Fruit fly (Drosophila melanogaster) whole organism: ENCODE data around the gene CG17477.

Experiments
- CG8478 ChIP-seq: fragments of >200 bp; optimal IDR thresholded peaks from 2 replicates; lab custom pipeline; 2018; ENCODE audit warnings: inconsistent platforms
- Dll ChIP-seq: fragments of >200 bp; optimal IDR thresholded peaks from 2 replicates; lab custom pipeline; 2017
- EcR ChIP-seq, 2 experiments: fragments of >200 bp; optimal IDR thresholded peaks; 2 replicates each; lab custom pipeline; 2017; ENCODE audit warnings: missing biosample characterization in 2 of 2, missing genetic modification characterization in 2 of 2, missing genetic modification reagents in 2 of 2
- pan ChIP-seq: fragments of >200 bp; optimal IDR thresholded peaks from 2 replicates; lab custom pipeline; 2017
- psq ChIP-seq: fragments of >200 bp; optimal IDR thresholded peaks from 2 replicates; lab custom pipeline; 2017
- usp ChIP-seq: fragments of >200 bp; optimal IDR thresholded peaks from 2 replicates; lab custom pipeline; 2017; ENCODE audit warnings: missing biosample characterization, missing genetic modification characterization, mixed read lengths

CG17477 gene

DNA sequence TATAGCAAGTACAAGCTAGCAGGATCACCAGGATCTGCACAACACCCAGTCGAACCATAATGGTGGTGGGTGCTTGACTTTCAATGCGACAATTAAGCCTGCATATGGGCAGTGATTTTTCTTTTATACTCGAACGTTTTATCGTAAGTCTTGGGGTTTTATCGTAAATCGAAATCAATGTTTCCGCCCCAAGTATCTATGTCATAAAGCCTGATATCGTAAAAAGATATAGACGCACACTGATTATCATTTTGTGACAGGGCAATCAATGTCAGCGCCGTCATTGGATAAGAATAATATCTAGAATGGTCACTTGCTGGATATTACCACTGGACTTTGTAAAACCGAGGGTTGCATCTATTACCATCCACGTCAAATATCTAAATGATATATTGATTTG lies 3.6 kb upstream of the CG17477 start, which contains the start of gene CG17475:
CG17475 (minus strand) TSS at position 101 of the 400 bp plus-strand sequence.
- TF ChIP-seq pan (lab: Kevin White, UChicago) (no peak), CG8478 (no peak), usp (GFP tag; lab: Kevin White, UChicago) (no peak), Dll (no peak), psq (lab: Kevin White, UChicago) (no peak), EcR (GFP tag; optimal IDR thresholded peaks at IDR 0.05; lab: Kevin White, UChicago) (no peak)

DNA sequence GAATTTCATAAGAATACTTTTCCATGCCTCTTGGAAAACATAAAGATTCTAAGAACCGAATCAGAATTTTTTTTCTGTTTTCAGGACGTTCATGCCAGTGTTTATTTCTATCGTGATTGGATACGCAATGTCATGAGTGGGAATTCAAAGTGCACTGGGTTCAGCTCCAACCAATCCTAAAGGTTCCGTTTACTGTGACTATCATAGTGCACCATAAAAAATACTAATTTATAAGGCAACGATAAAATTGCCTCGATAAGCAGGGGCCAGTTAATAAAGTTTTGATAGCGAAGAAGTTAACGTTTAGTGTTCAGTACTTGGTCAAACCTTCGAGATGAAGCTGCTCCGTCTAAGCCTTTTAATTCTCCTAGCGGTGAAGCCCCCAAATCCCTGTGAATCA lies 1.2 kb upstream of the CG17477 start, which contains the start of gene CG31265:
CG31265 (plus strand) TSS at position 301 of the 400 bp plus-strand sequence.
- TF ChIP-seq pan (lab: Kevin White, UChicago): no peak
- no peak for TF ChIP-seq EcR (GFP tag; optimal IDR thresholded peaks at IDR 0.05; lab: Kevin White, UChicago)
- no peak for TF ChIP-seq psq (lab: Kevin White, UChicago)
- no peak for TF ChIP-seq usp (GFP tag; lab: Kevin White, UChicago)

DNA sequence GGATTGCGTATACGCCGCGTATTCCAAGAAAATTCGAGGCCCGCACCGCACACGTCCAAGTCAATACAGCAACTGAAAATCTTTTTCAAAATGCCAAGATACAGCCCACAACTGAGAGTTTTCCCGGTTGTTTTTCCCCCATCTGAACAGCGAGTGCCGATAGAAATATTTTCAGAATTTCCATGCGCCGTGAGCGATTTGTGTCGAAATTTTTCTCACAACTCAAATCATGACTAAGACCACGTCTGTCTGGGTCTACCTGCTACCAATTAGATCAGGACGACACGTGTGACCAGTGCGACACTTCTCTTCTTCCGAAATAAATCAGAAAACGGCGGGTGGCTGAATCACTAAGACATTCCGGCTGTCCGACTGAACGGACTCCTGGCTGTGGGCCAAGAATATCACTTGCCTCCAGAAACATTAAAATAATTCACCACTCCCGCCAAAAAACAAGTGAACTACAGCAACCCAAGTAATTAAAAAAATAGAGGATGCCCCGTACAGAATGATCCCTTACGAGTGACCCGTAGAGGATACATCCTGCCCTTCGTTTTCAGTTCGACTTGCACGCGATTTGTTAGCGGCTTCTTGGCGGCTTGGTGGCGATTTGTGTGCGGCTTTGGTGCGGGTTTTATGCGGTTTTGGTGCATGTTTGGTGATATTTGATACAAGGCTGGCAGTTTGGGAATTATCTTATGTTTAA lies 1.2 kb downstream of the CG17477 start, which contains the start of gene cher:
cher (minus strand) TSS at position 51 of the 706 bp plus-strand sequence.
- TF ChIP-seq pan (lab: Kevin White, UChicago) (no peak), psq (lab: Kevin White, UChicago) (no peak), Dll (no peak), EcR (GFP tag; optimal IDR thresholded peaks at IDR 0.05; lab: Kevin White, UChicago) (no peak), CG8478 (no peak), usp (GFP tag; lab: Kevin White, UChicago) (no peak)

dm6 chr3R:17124177-17124576 lies 2.6 kb downstream of the CG17477 start, which contains the start of gene CG45079:
CG45079 (plus strand) TSS chr3R:17124477.
- TF ChIP-seq pan (lab: Kevin White, UChicago) (no peak), usp (GFP tag; lab: Kevin White, UChicago) (no peak), Dll (no peak), psq (lab: Kevin White, UChicago) (no peak), EcR (GFP tag; optimal IDR thresholded peaks at IDR 0.05; lab: Kevin White, UChicago) (no peak), CG8478 (no peak)

DNA sequence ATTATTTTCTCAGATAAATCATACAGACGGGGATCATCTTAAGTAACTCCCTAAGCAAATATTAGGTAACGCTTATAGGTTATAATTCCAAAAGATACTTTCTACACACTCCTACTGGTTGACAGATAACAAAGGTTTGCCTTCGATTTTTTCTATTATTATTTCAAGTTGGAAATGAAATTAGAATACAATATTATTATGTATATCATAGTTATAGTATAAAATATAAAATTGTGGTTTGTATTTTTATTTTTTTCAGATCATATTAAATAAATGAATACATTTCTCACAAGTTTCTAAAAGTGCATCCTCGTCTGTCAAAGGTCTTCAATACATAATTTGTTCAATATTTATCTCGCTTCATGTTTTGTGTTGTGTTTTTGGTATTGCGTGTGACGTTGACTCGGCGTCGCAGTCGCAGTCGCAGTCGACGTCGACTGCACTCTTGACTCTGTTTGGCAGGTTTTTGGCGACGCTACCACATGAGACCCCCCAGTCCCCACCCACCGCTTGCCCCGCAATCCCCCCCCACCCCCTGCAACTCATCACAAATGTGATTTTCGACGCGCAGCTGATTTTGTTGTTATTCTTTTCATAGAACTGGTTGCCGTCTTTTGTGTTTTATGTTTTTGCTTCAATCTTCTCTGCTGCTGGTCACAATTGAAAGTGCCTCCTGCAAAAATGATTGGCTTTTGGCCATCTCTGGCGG lies 3.8 kb downstream of the CG17477 start:
- TF ChIP-seq pan (lab: Kevin White, UChicago): no peak
- TF ChIP-seq EcR (GFP tag; optimal IDR thresholded peaks at IDR 0.05; lab: Kevin White, UChicago): no peak
- no peak for TF ChIP-seq usp (GFP tag; lab: Kevin White, UChicago)
- no peak for TF ChIP-seq psq (lab: Kevin White, UChicago)
- TF ChIP-seq CG8478: no peak
- TF ChIP-seq Dll: no peak

DNA sequence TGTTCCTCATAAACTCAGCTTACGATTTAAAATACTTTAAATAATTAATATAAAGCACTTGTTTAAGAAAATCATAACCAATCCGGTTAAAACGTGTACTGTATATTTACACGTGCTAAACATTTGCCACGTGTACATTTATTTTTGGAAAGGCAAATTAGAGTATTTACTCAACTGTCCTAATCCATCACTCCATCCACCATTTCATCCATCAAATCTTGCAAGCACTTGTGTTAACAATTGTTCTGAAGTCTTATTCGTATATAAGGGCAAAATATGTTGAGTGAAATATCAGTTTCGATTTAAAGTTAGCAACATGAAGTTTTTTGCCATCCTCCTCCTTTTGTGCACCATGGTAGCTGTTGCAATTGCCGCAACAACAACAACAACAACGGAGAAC lies 5.5 kb downstream of the CG17477 start, which contains the start of gene CG42779:
CG42779 (plus strand) TSS at position 301 of the 400 bp plus-strand sequence.
- TF ChIP-seq CG8478: no peak

DNA sequence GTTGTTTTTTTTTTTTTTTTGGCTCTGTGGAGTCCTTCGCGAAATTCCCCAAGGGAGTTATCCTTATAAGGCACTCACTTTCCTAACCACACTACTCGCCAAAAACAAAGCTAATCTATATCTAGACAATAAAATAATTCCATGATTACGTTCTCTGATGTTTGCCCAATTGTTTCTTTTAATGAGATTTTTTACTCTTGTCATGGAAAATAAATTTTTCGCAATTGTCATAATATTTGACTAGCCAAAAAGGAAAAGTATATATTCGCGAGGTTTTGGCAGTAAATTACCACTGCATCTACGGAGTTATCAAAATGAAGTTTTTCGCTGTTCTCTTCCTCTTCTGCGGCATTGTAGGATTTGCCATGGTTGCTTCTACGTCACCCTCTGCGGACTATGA lies 6.6 kb downstream of the CG17477 start, which contains the start of gene CG34278:
CG34278 (plus strand) TSS at position 301 of the 400 bp plus-strand sequence.
- TF ChIP-seq Dll: no peak

DNA sequence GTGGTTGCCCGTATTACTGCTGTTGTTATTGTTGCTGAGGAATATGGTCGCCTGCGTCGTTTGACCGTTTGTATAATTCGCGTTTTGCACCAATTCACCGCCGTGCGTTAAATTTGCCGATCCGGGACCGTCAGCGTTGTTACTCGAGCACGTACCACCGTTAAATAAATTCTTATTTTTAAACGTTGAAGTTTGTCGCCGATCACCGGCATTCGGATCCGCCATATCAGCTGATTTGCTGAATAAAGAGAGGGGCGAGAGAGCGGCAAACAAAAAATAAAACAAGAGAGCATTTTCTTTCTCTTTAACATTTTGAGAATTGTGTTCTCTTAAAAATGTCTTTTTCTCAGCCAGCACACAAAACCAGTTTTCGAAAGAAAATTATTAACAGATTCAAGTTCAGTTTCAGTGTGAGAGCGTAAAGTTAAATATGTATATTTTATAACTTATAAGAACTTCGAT lies 7.8 kb downstream of the CG17477 start:
- no peak for TF ChIP-seq pan (lab: Kevin White, UChicago)
- no peak for TF ChIP-seq CG8478
- no peak for TF ChIP-seq usp (GFP tag; lab: Kevin White, UChicago)
- TF ChIP-seq psq (lab: Kevin White, UChicago): no peak
- no peak for TF ChIP-seq EcR (GFP tag; optimal IDR thresholded peaks at IDR 0.05; lab: Kevin White, UChicago)

- TF ChIP-seq CG8478: no peak
- TF ChIP-seq EcR (GFP tag; optimal IDR thresholded peaks at IDR 0.05; lab: Kevin White, UChicago): no peak
- TF ChIP-seq pan (lab: Kevin White, UChicago): no peak
- TF ChIP-seq psq (lab: Kevin White, UChicago): no peak
- no peak for TF ChIP-seq Dll
- TF ChIP-seq usp (GFP tag; lab: Kevin White, UChicago): no peak
These were observed 9.0 kb downstream of the CG17477 start for dm6 chr3R:17117607-17118327.

dm6 chr3R:17116231-17116630 lies 10.5 kb downstream of the CG17477 start:
- TF ChIP-seq EcR (GFP tag; optimal IDR thresholded peaks at IDR 0.05; lab: Kevin White, UChicago) (no peak), usp (GFP tag; lab: Kevin White, UChicago) (no peak), Dll (no peak), CG8478 (no peak), psq (lab: Kevin White, UChicago) (no peak), pan (lab: Kevin White, UChicago) (no peak)

dm6 chr3R:17115668-17116067 lies 11.1 kb downstream of the CG17477 start:
- TF ChIP-seq Dll (no peak), CG8478 (no peak), EcR (GFP tag; optimal IDR thresholded peaks at IDR 0.05; lab: Kevin White, UChicago) (no peak), pan (lab: Kevin White, UChicago) (no peak), psq (lab: Kevin White, UChicago) (no peak)
